Fruit fly (Drosophila melanogaster) whole organism, embryonic: ENCODE results near the gene CG32625.

Experiments used
- CG10959 ChIP-seq: fragments of 200-800 bp; sonication (Bioruptor generic); IDR thresholded peaks from 2 replicates; pipeline ENCODE4 v1.3.6; 2022; ENCODE audit warnings: missing biosample characterization, missing genetic modification characterization
- CG11723 ChIP-seq: fragments of 200-800 bp; sonication (Bioruptor generic); optimal IDR thresholded peaks from 2 replicates; lab custom pipeline; 2017; ENCODE audit warnings: missing biosample characterization, mild to moderate bottlenecking, missing genetic modification characterization
- CG12299 ChIP-seq: fragments of 200-800 bp; sonication (Bioruptor generic); optimal IDR thresholded peaks from 2 replicates; lab custom pipeline; 2018; ENCODE audit warnings: missing biosample characterization, mild to moderate bottlenecking, missing genetic modification characterization
- CG12744 ChIP-seq: fragments of 200-800 bp; sonication (Bioruptor generic); optimal IDR thresholded peaks from 2 replicates; lab custom pipeline; 2016; ENCODE audit warnings: missing biosample characterization, missing genetic modification characterization
- CG14667 ChIP-seq: fragments of 200-800 bp; sonication (Bioruptor generic); IDR thresholded peaks from 2 replicates; pipeline ENCODE4 v1.3.6; 2022; ENCODE audit warnings: missing biosample characterization, missing genetic modification characterization
- CG1529 ChIP-seq: fragments of 200-800 bp; sonication (Bioruptor generic); optimal IDR thresholded peaks from 3 replicates; lab custom pipeline; 2018; ENCODE audit warnings: missing biosample characterization, missing genetic modification characterization
- CG17186 ChIP-seq: fragments of 200-800 bp; sonication (Bioruptor generic); optimal IDR thresholded peaks from 3 replicates; lab custom pipeline; 2017; ENCODE audit warnings: missing biosample characterization, missing genetic modification reagents, missing genetic modification characterization
- CG17385 ChIP-seq: fragments of 200-800 bp; sonication (Bioruptor generic); optimal IDR thresholded peaks from 3 replicates; lab custom pipeline; 2018; ENCODE audit warnings: missing biosample characterization, mild to moderate bottlenecking, missing genetic modification characterization
- CG18262 ChIP-seq: fragments of 200-800 bp; optimal IDR thresholded peaks from 3 replicates; lab custom pipeline; 2019; ENCODE audit warnings: missing biosample characterization, mild to moderate bottlenecking, missing genetic modification characterization, moderate library complexity
- CG2116 ChIP-seq: fragments of 200-800 bp; sonication (Bioruptor generic); optimal IDR thresholded peaks from 3 replicates; lab custom pipeline; 2018; ENCODE audit warnings: missing biosample characterization, mild to moderate bottlenecking, missing genetic modification characterization
- CG2199 ChIP-seq: fragments of 200-800 bp; sonication (Bioruptor generic); IDR thresholded peaks from 3 replicates; pipeline ENCODE4 v1.3.6; 2022; ENCODE audit warnings: missing biosample characterization, missing genetic modification characterization
- CG2712 ChIP-seq: fragments of 200-800 bp; optimal IDR thresholded peaks from 3 replicates; lab custom pipeline; 2019; ENCODE audit warnings: missing biosample characterization, mild to moderate bottlenecking, missing genetic modification characterization, moderate library complexity
- CG31388 ChIP-seq: fragments of 200-800 bp; sonication (Bioruptor generic); optimal IDR thresholded peaks from 2 replicates; lab custom pipeline; 2016; ENCODE audit warnings: missing biosample characterization, missing genetic modification characterization
- CG32767 ChIP-seq: fragments of 200-800 bp; sonication (Bioruptor generic); IDR thresholded peaks from 2 replicates; pipeline ENCODE4 v1.3.6; 2022; ENCODE audit warnings: missing biosample characterization, missing genetic modification characterization
- CG34422 ChIP-seq: fragments of 200-800 bp; sonication (Bioruptor generic); IDR thresholded peaks from 3 replicates; pipeline ENCODE4 v1.3.6; 2022; ENCODE audit warnings: missing biosample characterization, missing genetic modification characterization
- CG3847 ChIP-seq: fragments of 200-800 bp; sonication (Bioruptor generic); IDR thresholded peaks from 2 replicates; pipeline ENCODE4 v1.3.6; 2022; ENCODE audit warnings: missing biosample characterization, missing genetic modification characterization
- Chrac-16 ChIP-seq: fragments of 200-800 bp; sonication (Bioruptor generic); optimal IDR thresholded peaks from 3 replicates; lab custom pipeline; 2016; ENCODE audit warnings: missing biosample characterization, missing genetic modification characterization
- CrebB ChIP-seq: fragments of 200-800 bp; sonication (Bioruptor generic); optimal IDR thresholded peaks from 3 replicates; lab custom pipeline; 2018; ENCODE audit warnings: missing biosample characterization, mild to moderate bottlenecking, missing genetic modification characterization
- Dp ChIP-seq: fragments of 200-800 bp; sonication (Bioruptor generic); optimal IDR thresholded peaks from 2 replicates; lab custom pipeline; 2018; ENCODE audit warnings: missing biosample characterization, mild to moderate bottlenecking, missing genetic modification characterization, moderate library complexity
- Drgx ChIP-seq: fragments of 200-800 bp; sonication (Bioruptor generic); IDR thresholded peaks from 2 replicates; pipeline ENCODE4 v1.3.6; 2022; ENCODE audit warnings: missing biosample characterization, missing genetic modification characterization
- E2f1 ChIP-seq: fragments of 200-800 bp; sonication (Bioruptor generic); IDR thresholded peaks from 2 replicates; pipeline ENCODE4 v1.3.6; 2022; ENCODE audit warnings: missing biosample characterization, missing genetic modification characterization
- E2f2 ChIP-seq: fragments of 200-800 bp; sonication (Bioruptor generic); IDR thresholded peaks from 2 replicates; pipeline ENCODE4 v1.3.6; 2022; ENCODE audit warnings: missing biosample characterization, missing genetic modification characterization
- ERR ChIP-seq: fragments of 200-800 bp; sonication (Bioruptor generic); optimal IDR thresholded peaks from 2 replicates; lab custom pipeline; 2016; ENCODE audit warnings: missing biosample characterization, missing genetic modification characterization
- Ets97D ChIP-seq: fragments of 200-800 bp; sonication (Bioruptor generic); optimal IDR thresholded peaks from 3 replicates; lab custom pipeline; 2016; ENCODE audit warnings: missing biosample characterization, missing genetic modification characterization
- HLH54F ChIP-seq: fragments of 200-800 bp; sonication (Bioruptor generic); optimal IDR thresholded peaks from 3 replicates; lab custom pipeline; 2016; ENCODE audit warnings: missing biosample characterization, missing genetic modification characterization
- Hmr ChIP-seq: fragments of 200-800 bp; sonication (Bioruptor generic); optimal IDR thresholded peaks from 3 replicates; lab custom pipeline; 2017; ENCODE audit warnings: mild to moderate bottlenecking, missing biosample characterization, missing genetic modification reagents, missing genetic modification characterization
- Hr51 ChIP-seq, 2 experiments: fragments of 200-800 bp; sonication (Bioruptor generic); optimal IDR thresholded peaks; 2 replicates in 1 of 2; 3 replicates in 1 of 2; lab custom pipeline; 2016 to 2018; ENCODE audit warnings: missing biosample characterization in 2 of 2, missing genetic modification characterization in 2 of 2, mild to moderate bottlenecking in 1 of 2, moderate library complexity in 1 of 2
- Kr ChIP-seq: fragments of 200-800 bp; sonication (Bioruptor generic); optimal IDR thresholded peaks from 2 replicates; lab custom pipeline; 2017; ENCODE audit warnings: missing biosample characterization, mild to moderate bottlenecking, missing genetic modification characterization
- Mad ChIP-seq: fragments of 200-800 bp; sonication (Bioruptor generic); optimal IDR thresholded peaks from 2 replicates; lab custom pipeline; 2016; ENCODE audit warnings: missing biosample characterization, missing genetic modification characterization
- Med ChIP-seq: fragments of 200-800 bp; sonication (Bioruptor generic); peaks from one replicate; lab custom pipeline; 2016; ENCODE audit warnings: missing biosample characterization, missing genetic modification characterization, mild to moderate bottlenecking, inconsistent platforms, moderate library complexity
- Side ChIP-seq: fragments of 200-800 bp; sonication (Bioruptor generic); optimal IDR thresholded peaks from 2 replicates; lab custom pipeline; 2016; ENCODE audit warnings: missing biosample characterization, missing genetic modification characterization
- Sry-β ChIP-seq: fragments of 200-800 bp; sonication (Bioruptor generic); optimal IDR thresholded peaks from 2 replicates; lab custom pipeline; 2018; ENCODE audit warnings: missing biosample characterization, mild to moderate bottlenecking, missing genetic modification characterization, moderate library complexity
- Ssrp ChIP-seq: fragments of 200-800 bp; sonication (Bioruptor generic); optimal IDR thresholded peaks from 2 replicates; lab custom pipeline; 2018; ENCODE audit warnings: missing biosample characterization, mild to moderate bottlenecking, missing genetic modification characterization, moderate library complexity
- Trl ChIP-seq, 3 experiments: fragments of >200 bp in 2 of 3; fragments of 200-800 bp in 1 of 3; sonication (Bioruptor generic) in 1 of 3; optimal IDR thresholded peaks; 2 replicates in 1 of 3; 3 replicates in 2 of 3; lab custom pipeline; 2016 to 2017; ENCODE audit warnings: missing biosample characterization in 1 of 3, missing genetic modification characterization in 1 of 3
- eve ChIP-seq, 2 experiments: fragments of >200 bp; optimal IDR thresholded peaks; 2 replicates each; lab custom pipeline; 2017; ENCODE audit warnings: missing biosample characterization in 2 of 2, missing genetic modification characterization in 2 of 2
- gce ChIP-seq: fragments of 200-800 bp; sonication (Bioruptor generic); IDR thresholded peaks from 3 replicates; pipeline ENCODE4 v1.3.6; 2022; ENCODE audit warnings: missing biosample characterization, missing genetic modification characterization
- gem ChIP-seq: fragments of 200-800 bp; sonication (Bioruptor generic); optimal IDR thresholded peaks from 2 replicates; lab custom pipeline; 2019; ENCODE audit warnings: missing biosample characterization, mild to moderate bottlenecking, missing genetic modification characterization, moderate library complexity
- inv ChIP-seq: fragments of 200-800 bp; sonication (Bioruptor generic); IDR thresholded peaks from 2 replicates; pipeline ENCODE4 v1.3.6; 2022; ENCODE audit warnings: missing biosample characterization, missing genetic modification characterization; ENCODE audit not compliant: partially characterized antibody
- jumu ChIP-seq: fragments of 200-800 bp; sonication (Bioruptor generic); optimal IDR thresholded peaks from 3 replicates; lab custom pipeline; 2016; ENCODE audit warnings: missing biosample characterization, missing genetic modification characterization
- nom ChIP-seq: fragments of 200-800 bp; sonication (Bioruptor generic); optimal IDR thresholded peaks from 2 replicates; lab custom pipeline; 2017; ENCODE audit warnings: missing biosample characterization, missing genetic modification characterization, mild to moderate bottlenecking, moderate library complexity, missing genetic modification reagents
- pho ChIP-seq: fragments of 200-800 bp; sonication (Bioruptor generic); optimal IDR thresholded peaks from 2 replicates; lab custom pipeline; 2016; ENCODE audit warnings: missing biosample characterization, missing genetic modification characterization
- row ChIP-seq: fragments of 200-800 bp; sonication (Bioruptor generic); IDR thresholded peaks from 3 replicates; pipeline ENCODE4 v1.3.6; 2022; ENCODE audit warnings: missing biosample characterization, missing genetic modification characterization
- sens ChIP-seq: fragments of 200-800 bp; sonication (Bioruptor generic); peaks from one replicate; lab custom pipeline; 2016; ENCODE audit warnings: missing biosample characterization, missing genetic modification characterization
- so ChIP-seq: fragments of 200-800 bp; sonication (Bioruptor generic); IDR thresholded peaks from 3 replicates; pipeline ENCODE4 v1.3.6; 2022; ENCODE audit warnings: missing biosample characterization, missing genetic modification characterization
- tin ChIP-seq: fragments of 200-800 bp; sonication (Bioruptor generic); optimal IDR thresholded peaks from 3 replicates; lab custom pipeline; 2016; ENCODE audit warnings: missing biosample characterization, missing genetic modification characterization
- vvl ChIP-seq: fragments of 200-800 bp; sonication (Bioruptor generic); IDR thresholded peaks from 2 replicates; pipeline ENCODE4 v1.3.6; 2022; ENCODE audit warnings: missing biosample characterization, missing genetic modification characterization
- yki ChIP-seq: fragments of >200 bp; optimal IDR thresholded peaks from 3 replicates; lab custom pipeline; 2018

The CG32625 gene

DNA sequence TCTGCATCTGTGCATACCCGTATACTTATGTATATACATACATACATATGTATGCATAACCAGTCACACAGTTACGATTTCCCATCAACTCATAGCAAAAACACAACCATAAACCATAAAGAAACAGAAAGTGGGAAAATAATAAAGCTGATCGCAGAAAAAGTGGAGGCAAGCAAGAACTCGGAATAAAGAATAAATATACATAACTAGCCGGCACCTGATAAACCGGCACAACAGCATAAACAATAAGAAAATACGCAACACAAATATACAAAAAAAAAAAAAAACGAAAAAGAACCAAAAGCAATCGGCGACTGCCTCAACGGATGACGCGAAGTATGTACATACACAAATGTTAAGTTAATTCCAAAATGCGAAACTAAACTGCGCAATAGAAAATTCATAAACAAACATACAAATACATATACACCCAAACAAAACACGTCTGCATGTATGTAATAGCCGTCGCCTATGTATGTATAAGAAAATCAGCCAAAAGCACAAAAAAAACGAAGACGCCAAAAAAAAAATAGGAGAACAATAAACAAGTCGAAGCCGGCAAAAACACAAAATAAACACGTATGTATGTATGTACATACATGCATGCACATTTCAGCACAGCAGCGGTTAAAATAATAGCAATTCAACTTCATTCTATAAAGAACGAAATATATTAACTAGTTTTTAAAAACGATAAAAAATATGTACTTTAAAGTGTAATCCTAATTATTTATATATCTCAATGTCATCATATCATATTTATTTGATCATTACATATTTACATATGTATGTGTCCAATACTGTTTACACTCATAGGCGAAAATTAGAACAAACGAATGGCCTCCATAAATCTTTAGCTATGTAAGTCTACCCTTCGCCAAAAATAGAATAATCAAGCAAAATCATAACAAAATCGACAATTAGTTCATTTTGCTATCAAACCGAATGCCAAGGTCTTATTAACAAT lies 7.4 kb downstream of the CG32625 start (continued):
- TF ChIP-seq Mad (peak; percentile 31), CG32767 (GFP tag; lab: Robert Waterston, UW) (peak; percentile 48), CG10959 (GFP tag; lab: Robert Waterston, UW) (no peak)

DNA sequence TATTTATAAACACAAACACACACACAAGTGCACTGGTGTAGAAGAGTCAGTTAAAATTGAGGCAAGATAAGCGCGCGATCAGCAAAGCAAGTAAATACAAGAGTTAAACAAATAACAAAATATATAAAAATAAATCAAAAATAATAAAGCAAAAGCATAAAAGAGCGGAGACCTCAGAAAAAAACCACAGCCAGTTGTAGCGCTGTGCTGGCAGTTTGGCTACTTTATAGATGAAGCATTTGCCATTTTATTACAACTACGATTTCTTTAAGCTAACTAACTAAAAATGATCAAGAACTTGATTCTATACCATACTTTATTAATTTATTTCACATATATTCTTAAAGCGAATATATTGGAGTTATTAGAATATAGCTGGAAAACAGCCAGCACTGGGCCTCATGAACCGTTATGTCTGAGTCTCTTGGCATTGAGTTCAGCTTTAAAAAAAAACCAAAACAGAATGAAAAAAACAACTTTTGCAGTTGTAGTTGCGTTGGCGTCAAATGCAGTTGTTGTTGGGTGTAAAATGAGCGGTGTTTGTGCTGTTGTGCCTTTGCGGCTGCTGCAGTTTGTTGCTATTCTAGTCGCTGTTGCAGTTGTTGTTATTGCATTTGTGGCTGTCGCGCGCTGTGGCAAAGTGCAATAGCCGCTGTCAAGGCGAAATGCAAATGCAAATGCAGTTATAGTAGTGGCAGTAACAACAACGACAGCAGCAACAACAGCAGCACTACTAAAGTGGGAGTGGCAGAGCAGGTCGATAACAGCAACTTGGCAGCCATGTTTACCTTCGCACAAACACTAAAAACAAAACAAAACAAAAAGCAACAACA lies 8.8 kb downstream of the CG32625 start:
- no peak for TF ChIP-seq E2f2 (GFP tag; lab: Robert Waterston, UW)
- no peak for TF ChIP-seq E2f1 (GFP tag; lab: Robert Waterston, UW)
- TF ChIP-seq gem (tag; lab: Kevin White, UChicago) = peak; percentile 14
- TF ChIP-seq HLH54F = no peak
- peak in 1 of 2 experiments; percentile 59 for TF ChIP-seq eve (GFP tag; optimal IDR thresholded peaks at IDR 0.05; lab: Kevin White, UChicago)
- no peak for TF ChIP-seq Kr (GFP tag; lab: Kevin White, UChicago)
- peak; percentile 83 for TF ChIP-seq Sry-β (GFP tag; lab: Kevin White, UChicago)
- peak; percentile 22 for TF ChIP-seq sens (GFP tag; lab: Kevin White, UChicago)
- no peak for TF ChIP-seq CG12744 (GFP tag; lab: Kevin White, UChicago)
- TF ChIP-seq ERR = no peak
- no peak for TF ChIP-seq Dp (GFP tag; lab: Kevin White, UChicago)
- TF ChIP-seq CG1529 (GFP tag; lab: Kevin White, UChicago) = peak; percentile 5
- no peak for TF ChIP-seq CG10959 (GFP tag; lab: Robert Waterston, UW)
- no peak for TF ChIP-seq tin (GFP tag; lab: Kevin White, UChicago)
- 0 out of 2 replicates have a peak, but pooled peaks have one; percentile 9 for TF ChIP-seq vvl (GFP tag; lab: Robert Waterston, UW)
- TF ChIP-seq CG34422 = no peak
- TF ChIP-seq gce (GFP tag; lab: Robert Waterston, UW) = no peak
- TF ChIP-seq Hmr (GFP tag; lab: Kevin White, UChicago) = no peak
- TF ChIP-seq row = peak; percentile 66; the same call in 2 of the 3 replicates
- TF ChIP-seq so = 0 out of 3 replicates have a peak, but pooled peaks have one; percentile 23
- TF ChIP-seq CrebB = no peak
- TF ChIP-seq Chrac-16 (GFP tag; lab: Kevin White, UChicago) = no peak
- TF ChIP-seq jumu = no peak
- no peak for TF ChIP-seq Med
- TF ChIP-seq Hr51 (GFP tag; optimal IDR thresholded peaks at IDR 0.05; lab: Kevin White, UChicago) = peak in 1 of 2 experiments; percentile 1
- TF ChIP-seq CG18262 = no peak
- no peak for TF ChIP-seq Ssrp (tag; lab: Kevin White, UChicago)
- peak; percentile 9 for TF ChIP-seq CG2712 (tag; lab: Kevin White, UChicago)
- no peak for TF ChIP-seq CG12299 (tag; lab: Kevin White, UChicago)
- TF ChIP-seq Drgx (GFP tag; lab: Robert Waterston, UW) = 0 out of 2 replicates have a peak, but pooled peaks have one; percentile 15
- no peak for TF ChIP-seq CG17186

- TF ChIP-seq Side = no peak
- TF ChIP-seq CG31388 (GFP tag; lab: Kevin White, UChicago) = no peak
- peak; percentile 60 for TF ChIP-seq yki (lab: Kevin White, UChicago)
- no peak for TF ChIP-seq pho (GFP tag; lab: Kevin White, UChicago)
- no peak for TF ChIP-seq CG17385 (GFP tag; lab: Kevin White, UChicago)
- TF ChIP-seq inv (GFP tag; lab: Robert Waterston, UW) = no peak
- TF ChIP-seq sens (GFP tag; lab: Kevin White, UChicago) = peak; percentile 47
- TF ChIP-seq CG3847 (GFP tag; lab: Robert Waterston, UW) = no peak
- no peak for TF ChIP-seq CG11723
- TF ChIP-seq Trl (optimal IDR thresholded peaks at IDR 0.05; lab: Kevin White, UChicago) = peak; percentile 75 to 86
- no peak for TF ChIP-seq Trl (GFP tag; optimal IDR thresholded peaks at IDR 0.05; lab: Kevin White, UChicago)
- no peak for TF ChIP-seq Ets97D (GFP tag; lab: Kevin White, UChicago)
- 0 out of 3 replicates have a peak, but pooled peaks have one; percentile 8 for TF ChIP-seq CG2199
- no peak for TF ChIP-seq nom (GFP tag; lab: Kevin White, UChicago)
- no peak for TF ChIP-seq CG14667
- no peak for TF ChIP-seq CG2116 (GFP tag; lab: Kevin White, UChicago)
Observed at dm6 chrX:13747052-13747451, 9.6 kb downstream of the CG32625 start.
